Worm (Caenorhabditis elegans) whole organism, L1 larva: ENCODE measurements around the gene ttll-12.

Experiments used
- C16A3.4 ChIP-seq: fragments of 150-350 bp; optimal IDR thresholded peaks from 2 replicates; lab custom pipeline; 2014; ENCODE audit warnings: missing biosample characterization, missing genetic modification characterization
- F16B12.6 ChIP-seq: fragments of 150-350 bp; optimal IDR thresholded peaks from 2 replicates; lab custom pipeline; 2014; ENCODE audit warnings: missing biosample characterization, missing genetic modification characterization
- Y116A8C.19 ChIP-seq: sonication (generic microtip); optimal IDR thresholded peaks from 2 replicates; lab custom pipeline; 2016; ENCODE audit warnings: missing compliant biosample characterization, missing genetic modification characterization, borderline replicate concordance
- aha-1 ChIP-seq: fragments of 150-350 bp; optimal IDR thresholded peaks from 2 replicates; lab custom pipeline; 2014; ENCODE audit warnings: missing biosample characterization, missing genetic modification characterization
- ama-1 ChIP-seq: fragments of 150-350 bp; optimal IDR thresholded peaks from 2 replicates; lab custom pipeline; 2014
- blmp-1 ChIP-seq: fragments of 150-350 bp; optimal IDR thresholded peaks from 2 replicates; lab custom pipeline; 2014; ENCODE audit warnings: missing biosample characterization, missing genetic modification characterization
- ceh-8 ChIP-seq: fragments of 200-800 bp; sonication (Bioruptor generic); optimal IDR thresholded peaks from 2 replicates; lab custom pipeline; 2018; ENCODE audit warnings: mild to moderate bottlenecking, missing genetic modification characterization, moderate library complexity, missing compliant biosample characterization
- elt-2 ChIP-seq: sonication (generic microtip); optimal IDR thresholded peaks from 2 replicates; lab custom pipeline; 2016; ENCODE audit warnings: missing genetic modification characterization, mild to moderate bottlenecking, inconsistent platforms, missing compliant biosample characterization, missing genetic modification reagents
- ets-5 ChIP-seq: fragments of 200-800 bp; sonication (Bioruptor generic); IDR thresholded peaks from 2 replicates; pipeline ENCODE4 v1.3.6; 2022; ENCODE audit warnings: missing genetic modification characterization, missing compliant biosample characterization
- fkh-10 ChIP-seq: sonication (generic microtip); optimal IDR thresholded peaks from 2 replicates; lab custom pipeline; 2017; ENCODE audit warnings: missing biosample characterization, missing genetic modification reagents, missing genetic modification characterization
- fkh-4 ChIP-seq: sonication (generic microtip); optimal IDR thresholded peaks from 2 replicates; lab custom pipeline; 2016; ENCODE audit warnings: missing compliant biosample characterization, missing genetic modification characterization, borderline replicate concordance
- fkh-8 ChIP-seq: sonication (generic microtip); optimal IDR thresholded peaks from 2 replicates; lab custom pipeline; 2016; ENCODE audit warnings: mild to moderate bottlenecking, missing genetic modification characterization, missing compliant biosample characterization
- fos-1 ChIP-seq: fragments of 150-350 bp; optimal IDR thresholded peaks from 2 replicates; lab custom pipeline; 2014; ENCODE audit warnings: missing biosample characterization, missing genetic modification characterization
- grh-1 ChIP-seq: fragments of 200-800 bp; sonication (Bioruptor generic); IDR thresholded peaks from 2 replicates; pipeline ENCODE4 v1.3.6; 2022; ENCODE audit warnings: missing genetic modification reagents, missing genetic modification characterization, missing compliant biosample characterization
- hpl-2 ChIP-seq: fragments of 150-350 bp; optimal IDR thresholded peaks from 2 replicates; lab custom pipeline; 2014; ENCODE audit warnings: missing biosample characterization, missing genetic modification reagents, missing genetic modification characterization
- irx-1 ChIP-seq: sonication (generic microtip); optimal IDR thresholded peaks from 2 replicates; lab custom pipeline; 2016; ENCODE audit warnings: missing genetic modification characterization, missing compliant biosample characterization
- lin-14 ChIP-seq: fragments of 200-800 bp; sonication (Bioruptor generic); optimal IDR thresholded peaks from 2 replicates; lab custom pipeline; 2018; ENCODE audit warnings: mild to moderate bottlenecking, missing genetic modification characterization, moderate library complexity, missing compliant biosample characterization
- lin-15B ChIP-seq: fragments of 150-350 bp; sonication (generic microtip); optimal IDR thresholded peaks from 3 replicates; lab custom pipeline; 2014; ENCODE audit warnings: missing biosample characterization, missing genetic modification characterization
- lin-35 ChIP-seq, 2 experiments: fragments of 150-350 bp; optimal IDR thresholded peaks; 2 replicates each; lab custom pipeline; 2014; ENCODE audit warnings: missing biosample characterization in 2 of 2, missing genetic modification characterization in 2 of 2, missing genetic modification reagents in 2 of 2
- lir-3 ChIP-seq: sonication (generic microtip); optimal IDR thresholded peaks from 2 replicates; lab custom pipeline; 2016; ENCODE audit warnings: mild to moderate bottlenecking, missing genetic modification characterization, moderate library complexity, missing compliant biosample characterization; ENCODE audit not compliant: poor library complexity
- lsy-2 ChIP-seq, 2 experiments: fragments of 150-350 bp; optimal IDR thresholded peaks; 2 replicates each; lab custom pipeline; 2014; ENCODE audit warnings: missing biosample characterization in 2 of 2, missing genetic modification characterization in 2 of 2
- mab-9 ChIP-seq: fragments of 200-800 bp; sonication (Bioruptor generic); IDR thresholded peaks from 2 replicates; pipeline ENCODE4 v1.3.6; 2022; ENCODE audit warnings: missing genetic modification reagents, missing genetic modification characterization, missing compliant biosample characterization
- mdl-1 ChIP-seq, 2 experiments: fragments of 150-350 bp; optimal IDR thresholded peaks; 2 replicates each; lab custom pipeline; 2014 to 2017; ENCODE audit warnings: missing biosample characterization in 2 of 2, missing genetic modification characterization in 2 of 2, inconsistent platforms in 1 of 2
- mep-1 ChIP-seq: fragments of 150-350 bp; optimal IDR thresholded peaks from 2 replicates; lab custom pipeline; 2014; ENCODE audit warnings: missing biosample characterization, missing genetic modification characterization
- nhr-12 ChIP-seq: sonication (generic microtip); optimal IDR thresholded peaks from 2 replicates; lab custom pipeline; 2017; ENCODE audit warnings: missing biosample characterization, missing genetic modification characterization
- nhr-19 ChIP-seq: fragments of 200-800 bp; sonication (Bioruptor generic); conservative IDR thresholded peaks from 2 replicates; pipeline ENCODE4 v1.3.6; 2022; ENCODE audit warnings: missing genetic modification characterization, missing compliant biosample characterization
- nhr-20 ChIP-seq: sonication (generic microtip); optimal IDR thresholded peaks from 2 replicates; lab custom pipeline; 2016; ENCODE audit warnings: mild to moderate bottlenecking, missing genetic modification characterization, missing compliant biosample characterization
- nhr-28 ChIP-seq: fragments of 150-350 bp; optimal IDR thresholded peaks from 2 replicates; lab custom pipeline; 2014; ENCODE audit warnings: missing biosample characterization, missing genetic modification characterization
- nhr-76 ChIP-seq: sonication (generic microtip); optimal IDR thresholded peaks from 2 replicates; lab custom pipeline; 2017; ENCODE audit warnings: missing biosample characterization, missing genetic modification characterization
- pag-3 ChIP-seq: sonication (generic microtip); optimal IDR thresholded peaks from 2 replicates; lab custom pipeline; 2017; ENCODE audit warnings: missing genetic modification characterization, mild to moderate bottlenecking, missing compliant biosample characterization, antibody characterized with exemption, borderline replicate concordance; ENCODE audit not compliant: insufficient read depth
- pqm-1 ChIP-seq: sonication (generic microtip); optimal IDR thresholded peaks from 3 replicates; lab custom pipeline; 2017; ENCODE audit warnings: missing biosample characterization, missing genetic modification characterization
- snpc-4 ChIP-seq: fragments of 150-350 bp; optimal IDR thresholded peaks from 2 replicates; lab custom pipeline; 2014; ENCODE audit warnings: missing biosample characterization, missing genetic modification characterization
- snu-23 ChIP-seq: sonication (generic microtip); optimal IDR thresholded peaks from 2 replicates; lab custom pipeline; 2016; ENCODE audit warnings: missing genetic modification characterization, missing compliant biosample characterization
- sup-37 ChIP-seq: fragments of 200-800 bp; sonication (Bioruptor generic); optimal IDR thresholded peaks from 2 replicates; lab custom pipeline; 2018; ENCODE audit warnings: mild to moderate bottlenecking, missing genetic modification characterization, missing compliant biosample characterization
- unc-130 ChIP-seq: fragments of 150-350 bp; optimal IDR thresholded peaks from 2 replicates; lab custom pipeline; 2017; ENCODE audit warnings: missing biosample characterization, missing genetic modification characterization, inconsistent platforms
- unc-62 ChIP-seq: fragments of 150-350 bp; optimal IDR thresholded peaks from 2 replicates; lab custom pipeline; 2014; ENCODE audit warnings: missing biosample characterization, missing genetic modification reagents, missing genetic modification characterization
- unc-86 ChIP-seq: sonication (generic microtip); optimal IDR thresholded peaks from 2 replicates; lab custom pipeline; 2016; ENCODE audit warnings: missing genetic modification characterization, missing compliant biosample characterization
- zag-1 ChIP-seq: fragments of 150-350 bp; optimal IDR thresholded peaks from 2 replicates; lab custom pipeline; 2014; ENCODE audit warnings: missing biosample characterization, missing genetic modification characterization

Gene ttll-12

ce11 chrII:9372393-9372792, 33.6 kb downstream of the ttll-12 start, which contains the start of gene C06C3.3:
C06C3.3 (minus strand) TSS chrII:9372493.
- TF ChIP-seq Y116A8C.19 (tag; lab: Kevin White, UChicago) (no peak), ets-5 (no peak), unc-86 (no peak), lin-14 (no peak), lin-35 (GFP tag; optimal IDR thresholded peaks at IDR 0.05; lab: Kevin White, UChicago) (no peak), ama-1 (lab: Kevin White, UChicago) (no peak), nhr-12 (tag; lab: Kevin White, UChicago) (no peak), snpc-4 (tag; lab: Kevin White, UChicago) (no peak)

ce11 chrII:9372991-9373390, 34.2 kb downstream of the ttll-12 start, which contains the start of gene C06C3.4:
C06C3.4 (plus strand) TSS chrII:9373291.
- TF ChIP-seq lin-15B (tag; lab: Kevin White, UChicago) = no peak
- no peak for TF ChIP-seq nhr-76 (tag; lab: Kevin White, UChicago)
- TF ChIP-seq fkh-4 (tag; lab: Kevin White, UChicago) = no peak
- TF ChIP-seq irx-1 (tag; lab: Kevin White, UChicago) = no peak

ce11 chrII:9374807-9375206, 36.0 kb downstream of the ttll-12 start, which contains the start of gene C06C3.12:
C06C3.12 (plus strand) TSS chrII:9375107.
- TF ChIP-seq lir-3 (tag; lab: Kevin White, UChicago) (no peak), unc-130 (tag; lab: Kevin White, UChicago) (no peak), pag-3 (tag; lab: Kevin White, UChicago) (no peak), grh-1 (no peak), nhr-19 (GFP tag; lab: Robert Waterston, UW) (no peak), nhr-28 (tag; lab: Kevin White, UChicago) (no peak), ceh-8 (GFP tag; lab: Kevin White, UChicago) (no peak), nhr-20 (tag; lab: Kevin White, UChicago) (no peak), F16B12.6 (tag; lab: Kevin White, UChicago) (no peak), mep-1 (tag; lab: Kevin White, UChicago) (no peak), hpl-2 (no peak), mdl-1 (tag; optimal IDR thresholded peaks at IDR 0.05; lab: Kevin White, UChicago) (no peak), fkh-8 (tag; lab: Kevin White, UChicago) (no peak), fkh-10 (GFP tag; lab: Kevin White, UChicago) (no peak), C16A3.4 (no peak), fos-1 (tag; lab: Kevin White, UChicago) (no peak), unc-62 (GFP tag; lab: Kevin White, UChicago) (no peak), lin-14 (no peak), sup-37 (GFP tag; lab: Kevin White, UChicago) (no peak)
- TF ChIP-seq, all 84 proteins: peak for 0

ce11 chrII:9377158-9377557, 38.4 kb downstream of the ttll-12 start, which contains the start of gene C06C3.10:
C06C3.10 (minus strand) TSS chrII:9377258.
- TF ChIP-seq aha-1 (tag; lab: Kevin White, UChicago) = no peak
- TF ChIP-seq zag-1 = no peak
- TF ChIP-seq lsy-2 (tag; optimal IDR thresholded peaks at IDR 0.05; lab: Kevin White, UChicago) = no peak
- no peak for TF ChIP-seq unc-86
- no peak for TF ChIP-seq lin-14
- no peak for TF ChIP-seq elt-2
- TF ChIP-seq pqm-1 (tag; lab: Kevin White, UChicago) = no peak
- TF ChIP-seq nhr-19 (GFP tag; lab: Robert Waterston, UW) = no peak
- TF ChIP-seq mab-9 = no peak
- TF ChIP-seq nhr-12 (tag; lab: Kevin White, UChicago) = no peak
- no peak for TF ChIP-seq F16B12.6 (tag; lab: Kevin White, UChicago)
- no peak for TF ChIP-seq Y116A8C.19 (tag; lab: Kevin White, UChicago)
- TF ChIP-seq blmp-1 = no peak
- no peak for TF ChIP-seq snu-23 (GFP tag; lab: Kevin White, UChicago)
